Worm (Caenorhabditis elegans) whole organism, L2 larva: ENCODE data around the gene C30H6.9.

Experiments
- C34F6.9 ChIP-seq: fragments of 150-350 bp; optimal IDR thresholded peaks from 2 replicates; lab custom pipeline; 2014; ENCODE audit warnings: missing biosample characterization, missing genetic modification characterization
- F13H6.1 ChIP-seq: sonication (generic microtip); optimal IDR thresholded peaks from 2 replicates; lab custom pipeline; 2016; ENCODE audit warnings: missing genetic modification characterization, missing compliant biosample characterization
- R02D3.7 ChIP-seq: fragments of 150-350 bp; optimal IDR thresholded peaks from 2 replicates; lab custom pipeline; 2014; ENCODE audit warnings: missing biosample characterization, missing genetic modification characterization
- Y55F3AM.14 ChIP-seq: fragments of 200-800 bp; sonication (Bioruptor generic); optimal IDR thresholded peaks from 2 replicates; lab custom pipeline; 2018; ENCODE audit warnings: mild to moderate bottlenecking, missing genetic modification characterization, missing compliant biosample characterization
- ZK546.5 ChIP-seq: sonication (generic microtip); optimal IDR thresholded peaks from 2 replicates; lab custom pipeline; 2017; ENCODE audit warnings: missing biosample characterization, missing genetic modification characterization
- alr-1 ChIP-seq: fragments of 150-350 bp; optimal IDR thresholded peaks from 2 replicates; lab custom pipeline; 2014; ENCODE audit warnings: missing biosample characterization, missing genetic modification characterization
- aly-2 ChIP-seq: fragments of 150-350 bp; optimal IDR thresholded peaks from 2 replicates; lab custom pipeline; 2014; ENCODE audit warnings: missing biosample characterization, missing genetic modification characterization
- ama-1 ChIP-seq: fragments of 150-350 bp; optimal IDR thresholded peaks from 2 replicates; lab custom pipeline; 2018; ENCODE audit warnings: inconsistent platforms
- blmp-1 ChIP-seq: sonication (generic microtip); optimal IDR thresholded peaks from 2 replicates; lab custom pipeline; 2017; ENCODE audit warnings: missing genetic modification characterization, mild to moderate bottlenecking, missing compliant biosample characterization, antibody characterized with exemption, moderate library complexity; ENCODE audit not compliant: insufficient read depth
- ceh-82 ChIP-seq: fragments of 150-350 bp; optimal IDR thresholded peaks from 2 replicates; lab custom pipeline; 2014; ENCODE audit warnings: missing biosample characterization, missing genetic modification characterization
- crh-2 ChIP-seq: sonication (generic microtip); optimal IDR thresholded peaks from 2 replicates; lab custom pipeline; 2017; ENCODE audit warnings: missing biosample characterization, missing genetic modification characterization
- egl-27 ChIP-seq: sonication (generic microtip); optimal IDR thresholded peaks from 3 replicates; lab custom pipeline; 2017; ENCODE audit warnings: missing biosample characterization, missing genetic modification reagents, missing genetic modification characterization
- elt-1 ChIP-seq: fragments of 150-350 bp; optimal IDR thresholded peaks from 2 replicates; lab custom pipeline; 2014; ENCODE audit warnings: missing biosample characterization, missing genetic modification characterization
- elt-3 ChIP-seq: sonication (generic microtip); optimal IDR thresholded peaks from 2 replicates; lab custom pipeline; 2017; ENCODE audit warnings: missing biosample characterization, missing genetic modification characterization
- fos-1 ChIP-seq: fragments of 150-350 bp; optimal IDR thresholded peaks from 2 replicates; lab custom pipeline; 2014; ENCODE audit warnings: missing biosample characterization, missing genetic modification characterization
- gmeb-1 ChIP-seq: fragments of 150-350 bp; optimal IDR thresholded peaks from 2 replicates; lab custom pipeline; 2014; ENCODE audit warnings: missing biosample characterization, missing genetic modification characterization
- lin-13 ChIP-seq: fragments of 150-350 bp; optimal IDR thresholded peaks from 2 replicates; lab custom pipeline; 2014; ENCODE audit warnings: missing biosample characterization, missing genetic modification reagents, missing genetic modification characterization
- lin-39 ChIP-seq: fragments of 150-350 bp; optimal IDR thresholded peaks from 2 replicates; lab custom pipeline; 2014; ENCODE audit warnings: missing biosample characterization, missing genetic modification reagents, missing genetic modification characterization
- lsy-2 ChIP-seq, 2 experiments: fragments of 150-350 bp in 1 of 2; sonication (generic microtip) in 1 of 2; optimal IDR thresholded peaks; 2 replicates each; lab custom pipeline; 2014 to 2017; ENCODE audit warnings: missing biosample characterization in 2 of 2, missing genetic modification characterization in 2 of 2
- mab-5 ChIP-seq: fragments of 150-350 bp; optimal IDR thresholded peaks from 2 replicates; lab custom pipeline; 2014; ENCODE audit warnings: missing biosample characterization, missing genetic modification characterization
- mbf-1 ChIP-seq: sonication (generic microtip); optimal IDR thresholded peaks from 2 replicates; lab custom pipeline; 2017; ENCODE audit warnings: missing biosample characterization, missing genetic modification characterization
- mdl-1 ChIP-seq, 2 experiments: fragments of 150-350 bp in 1 of 2; sonication (generic microtip) in 1 of 2; optimal IDR thresholded peaks; 2 replicates each; lab custom pipeline; 2017; ENCODE audit warnings: missing biosample characterization in 2 of 2, missing genetic modification characterization in 2 of 2
- nhr-11 ChIP-seq: fragments of 150-350 bp; optimal IDR thresholded peaks from 2 replicates; lab custom pipeline; 2014; ENCODE audit warnings: missing biosample characterization, missing genetic modification characterization
- nhr-129 ChIP-seq: fragments of 150-350 bp; optimal IDR thresholded peaks from 2 replicates; lab custom pipeline; 2014; ENCODE audit warnings: missing biosample characterization, missing genetic modification characterization
- nhr-21 ChIP-seq: fragments of 150-350 bp; optimal IDR thresholded peaks from 2 replicates; lab custom pipeline; 2014; ENCODE audit warnings: missing biosample characterization, missing genetic modification characterization
- nhr-23 ChIP-seq: fragments of 150-350 bp; optimal IDR thresholded peaks from 2 replicates; lab custom pipeline; 2014; ENCODE audit warnings: missing biosample characterization, missing genetic modification reagents, missing genetic modification characterization
- nhr-6 ChIP-seq: fragments of 150-350 bp; optimal IDR thresholded peaks from 2 replicates; lab custom pipeline; 2014; ENCODE audit warnings: missing biosample characterization, missing genetic modification characterization
- peb-1 ChIP-seq: fragments of 150-350 bp; optimal IDR thresholded peaks from 2 replicates; lab custom pipeline; 2014; ENCODE audit warnings: missing biosample characterization, missing genetic modification characterization
- sem-4 ChIP-seq: fragments of 150-350 bp; optimal IDR thresholded peaks from 2 replicates; lab custom pipeline; 2014; ENCODE audit warnings: missing biosample characterization, missing genetic modification reagents, missing genetic modification characterization
- skn-1 ChIP-seq: sonication (generic microtip); optimal IDR thresholded peaks from 2 replicates; lab custom pipeline; 2017; ENCODE audit warnings: missing biosample characterization, missing genetic modification characterization
- sma-3 ChIP-seq: sonication (generic microtip); optimal IDR thresholded peaks from 2 replicates; lab custom pipeline; 2016; ENCODE audit warnings: missing genetic modification reagents, missing genetic modification characterization, missing compliant biosample characterization
- snpc-4 ChIP-seq: fragments of 150-350 bp; optimal IDR thresholded peaks from 2 replicates; lab custom pipeline; 2014; ENCODE audit warnings: missing biosample characterization, missing genetic modification characterization
- unc-39 ChIP-seq: fragments of 150-350 bp; optimal IDR thresholded peaks from 2 replicates; lab custom pipeline; 2014; ENCODE audit warnings: missing biosample characterization, missing genetic modification characterization
- ztf-1 ChIP-seq: fragments of 200-800 bp; sonication (Bioruptor generic); conservative IDR thresholded peaks from 2 replicates; pipeline ENCODE4 v1.3.6; 2022; ENCODE audit warnings: missing genetic modification characterization, missing compliant biosample characterization

The C30H6.9 gene

DNA sequence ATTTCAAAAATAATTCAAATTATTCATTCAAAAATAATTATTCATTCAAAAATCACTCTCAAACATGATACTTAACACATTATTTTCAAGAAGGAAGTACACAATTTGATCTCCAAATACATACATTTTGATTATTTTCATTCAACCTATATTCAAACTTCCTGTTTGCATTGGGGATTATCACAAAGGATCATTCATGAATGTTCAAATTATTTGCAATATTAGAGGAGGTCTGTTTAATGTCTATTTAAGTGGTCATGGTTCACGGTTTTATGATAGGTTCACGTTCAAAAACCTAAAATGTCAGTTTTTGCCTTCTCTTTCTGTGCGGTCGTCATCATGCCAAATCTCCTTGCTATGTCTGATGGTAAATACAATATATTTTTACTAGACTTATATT lies 18.8 kb downstream of the C30H6.9 start, which contains the start of gene clec-202:
clec-202 (plus strand) TSS at position 301 of the 400 bp plus-strand sequence.
- TF ChIP-seq nhr-21 (tag; lab: Kevin White, UChicago) = no peak
- TF ChIP-seq ceh-82 = no peak
- no peak for TF ChIP-seq mbf-1 (tag; lab: Kevin White, UChicago)
- TF ChIP-seq aly-2 = no peak
- no peak for TF ChIP-seq lsy-2 (tag; optimal IDR thresholded peaks at IDR 0.05; lab: Kevin White, UChicago)
- TF ChIP-seq fos-1 (tag; lab: Kevin White, UChicago) = no peak
- no peak for TF ChIP-seq Y55F3AM.14 (GFP tag; lab: Kevin White, UChicago)
- no peak for TF ChIP-seq C34F6.9 (tag; lab: Kevin White, UChicago)
- TF ChIP-seq elt-3 (tag; lab: Kevin White, UChicago) = no peak
- no peak for TF ChIP-seq nhr-11
- no peak for TF ChIP-seq peb-1 (tag; lab: Kevin White, UChicago)
- no peak for TF ChIP-seq mab-5 (tag; lab: Kevin White, UChicago)
- no peak for TF ChIP-seq unc-39 (tag; lab: Kevin White, UChicago)
- TF ChIP-seq sem-4 = no peak
- TF ChIP-seq nhr-129 (tag; lab: Kevin White, UChicago) = no peak
- no peak for TF ChIP-seq nhr-23 (tag; lab: Kevin White, UChicago)
- no peak for TF ChIP-seq ztf-1 (GFP tag; lab: Robert Waterston, UW)

DNA sequence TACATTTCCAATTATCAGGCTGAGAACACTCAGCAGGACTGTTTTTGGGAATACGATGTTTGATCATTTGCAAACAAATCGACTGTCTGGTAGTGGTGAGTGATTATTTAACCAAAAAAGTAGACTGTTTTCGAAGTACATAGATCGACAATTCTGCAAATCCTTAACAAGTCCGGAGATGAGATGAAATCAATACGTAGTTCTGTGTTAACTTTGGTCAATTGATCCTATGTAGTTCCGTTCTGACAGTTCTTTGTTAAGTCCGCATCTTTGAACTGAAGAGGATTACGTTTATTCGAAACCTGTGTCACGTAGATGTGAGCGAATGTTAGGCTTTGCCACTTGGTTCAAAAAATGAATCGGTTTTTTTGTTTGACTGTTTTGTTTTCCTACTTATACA lies 28.4 kb downstream of the C30H6.9 start, which contains the start of gene clec-199:
clec-199 (plus strand) TSS at position 301 of the 400 bp plus-strand sequence.
- TF ChIP-seq nhr-23 (tag; lab: Kevin White, UChicago) = no peak
- TF ChIP-seq lin-39 (tag; lab: Kevin White, UChicago) = no peak
- TF ChIP-seq mdl-1 (tag; optimal IDR thresholded peaks at IDR 0.05; lab: Kevin White, UChicago) = no peak

- TF ChIP-seq peb-1 (tag; lab: Kevin White, UChicago) (no peak), ama-1 (lab: Kevin White, UChicago) (no peak), egl-27 (tag; lab: Kevin White, UChicago) (no peak), nhr-23 (tag; lab: Kevin White, UChicago) (no peak), snpc-4 (tag; lab: Kevin White, UChicago) (no peak), gmeb-1 (no peak), lin-13 (GFP tag; lab: Kevin White, UChicago) (no peak), nhr-129 (tag; lab: Kevin White, UChicago) (no peak)
These were observed 33.3 kb downstream of the C30H6.9 start, which contains the start of the genes clec-197 and clec-198 for ce11 chrIV:17346599-17347218. Gene clec-197, minus strand, starts transcription at chrIV:17346699. Gene clec-198, plus strand, starts transcription at chrIV:17347168.

ce11 chrIV:17343482-17343881 lies 36.5 kb downstream of the C30H6.9 start, which contains the start of gene C49C3.11:
Gene C49C3.11, plus strand, starts transcription at chrIV:17343782.
- no peak for TF ChIP-seq elt-1 (tag; lab: Kevin White, UChicago)
- no peak for TF ChIP-seq nhr-129 (tag; lab: Kevin White, UChicago)
- TF ChIP-seq elt-3 (tag; lab: Kevin White, UChicago) = no peak
- TF ChIP-seq nhr-6 (tag; lab: Kevin White, UChicago) = no peak
- no peak for TF ChIP-seq ztf-1 (GFP tag; lab: Robert Waterston, UW)
- no peak for TF ChIP-seq skn-1 (tag; lab: Kevin White, UChicago)

DNA sequence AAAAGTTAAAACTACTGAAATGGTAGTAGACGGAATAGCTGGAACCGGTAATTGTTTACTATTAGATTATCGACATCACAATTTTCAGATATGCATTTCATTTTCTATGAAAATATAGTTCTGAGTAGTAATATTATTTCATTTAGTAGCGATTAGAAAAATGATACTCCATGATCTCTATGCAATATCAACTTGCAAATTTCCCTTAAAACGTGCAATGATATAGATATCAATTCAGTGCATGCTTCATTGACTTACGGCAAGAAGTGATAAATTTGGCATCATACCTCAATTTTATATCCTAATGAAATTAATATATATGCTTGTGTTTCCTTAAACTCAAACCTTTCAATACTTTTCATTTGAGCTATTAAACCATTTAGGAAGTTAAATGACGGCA lies 37.3 kb downstream of the C30H6.9 start, which contains the start of gene C49C3.21:
C49C3.21 (plus strand) TSS at position 301 of the 400 bp plus-strand sequence.
- TF ChIP-seq alr-1 (tag; lab: Kevin White, UChicago) = no peak
- TF ChIP-seq sem-4 = no peak
- no peak for TF ChIP-seq Y55F3AM.14 (GFP tag; lab: Kevin White, UChicago)
- no peak for TF ChIP-seq gmeb-1
- TF ChIP-seq ceh-82 = no peak
- TF ChIP-seq mbf-1 (tag; lab: Kevin White, UChicago) = no peak
- TF ChIP-seq ZK546.5 = no peak
- no peak for TF ChIP-seq aly-2
- TF ChIP-seq nhr-21 (tag; lab: Kevin White, UChicago) = no peak
- TF ChIP-seq nhr-11 = no peak
- TF ChIP-seq blmp-1 (tag; lab: Kevin White, UChicago) = no peak
- TF ChIP-seq fos-1 (tag; lab: Kevin White, UChicago) = no peak
- no peak for TF ChIP-seq mdl-1 (tag; optimal IDR thresholded peaks at IDR 0.05; lab: Kevin White, UChicago)
- TF ChIP-seq F13H6.1 (tag; lab: Kevin White, UChicago) = no peak
- TF ChIP-seq R02D3.7 (tag; lab: Kevin White, UChicago) = no peak
- TF ChIP-seq lin-39 (tag; lab: Kevin White, UChicago) = no peak
- TF ChIP-seq crh-2 (tag; lab: Kevin White, UChicago) = no peak
- no peak for TF ChIP-seq sma-3
